Fruit fly (Drosophila melanogaster): Measurements from ENCODE around the gene mwh.

The mwh gene

DNA sequence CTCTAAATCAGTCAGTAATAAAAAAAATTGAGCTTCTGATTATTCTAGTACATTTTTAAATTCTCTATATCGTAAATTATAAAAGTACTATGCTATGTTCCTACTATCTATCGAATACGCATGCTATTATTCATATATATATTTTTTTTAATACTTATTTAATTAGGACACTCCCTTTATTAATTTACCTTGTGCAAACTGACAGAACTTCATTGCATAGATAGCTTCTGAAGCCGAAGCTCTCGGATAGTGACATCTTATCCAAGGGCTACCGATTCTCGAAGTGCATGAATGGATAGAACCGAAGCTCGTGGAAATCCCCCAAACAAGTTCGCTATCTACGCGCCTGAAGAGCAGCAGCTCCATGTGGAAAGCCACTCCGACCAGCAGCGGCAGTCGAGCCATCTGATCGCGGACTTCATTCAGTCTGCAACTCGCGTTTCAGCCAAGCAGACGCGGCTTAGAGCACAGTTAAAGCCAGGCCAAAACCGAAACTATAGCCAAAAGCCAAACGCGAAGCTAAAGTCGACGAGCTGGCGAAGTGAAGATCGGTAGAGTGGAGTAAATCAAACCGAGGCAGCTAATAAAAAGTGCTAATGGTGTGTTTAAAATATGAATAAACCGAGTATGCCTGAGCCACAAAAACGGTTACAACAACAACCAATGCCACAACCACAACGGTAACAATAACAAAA is at the start of gene mwh:
TSS of gene mwh (plus strand) at position 430 of the 695 bp plus-strand sequence.
- no peak for TF ChIP-seq CG8478 (optimal IDR thresholded peaks at IDR 0.05)

DNA sequence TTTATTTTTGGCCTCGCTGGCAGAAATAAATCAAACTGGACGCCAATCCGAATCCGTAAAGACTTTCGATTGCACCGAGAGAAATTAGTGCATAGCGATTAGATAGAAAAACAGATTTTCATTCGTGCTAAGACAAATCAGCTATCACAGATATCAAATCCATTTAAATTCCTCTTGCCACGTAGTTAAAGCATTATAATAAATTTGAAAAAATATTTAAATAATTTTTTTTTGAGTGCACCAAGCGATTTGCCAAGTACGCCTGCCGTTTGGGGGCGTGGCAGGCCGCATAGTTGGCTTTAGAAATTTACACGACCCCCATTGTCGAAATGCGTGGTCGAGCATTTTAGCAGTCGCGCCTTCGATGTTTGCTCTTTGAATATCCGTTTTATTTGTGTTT is 48.9 kb upstream of the mwh start:
- no peak for TF ChIP-seq CTCF (optimal IDR thresholded peaks at IDR 0.05)
- no peak for TF ChIP-seq CG8478 (optimal IDR thresholded peaks at IDR 0.05)

DNA sequence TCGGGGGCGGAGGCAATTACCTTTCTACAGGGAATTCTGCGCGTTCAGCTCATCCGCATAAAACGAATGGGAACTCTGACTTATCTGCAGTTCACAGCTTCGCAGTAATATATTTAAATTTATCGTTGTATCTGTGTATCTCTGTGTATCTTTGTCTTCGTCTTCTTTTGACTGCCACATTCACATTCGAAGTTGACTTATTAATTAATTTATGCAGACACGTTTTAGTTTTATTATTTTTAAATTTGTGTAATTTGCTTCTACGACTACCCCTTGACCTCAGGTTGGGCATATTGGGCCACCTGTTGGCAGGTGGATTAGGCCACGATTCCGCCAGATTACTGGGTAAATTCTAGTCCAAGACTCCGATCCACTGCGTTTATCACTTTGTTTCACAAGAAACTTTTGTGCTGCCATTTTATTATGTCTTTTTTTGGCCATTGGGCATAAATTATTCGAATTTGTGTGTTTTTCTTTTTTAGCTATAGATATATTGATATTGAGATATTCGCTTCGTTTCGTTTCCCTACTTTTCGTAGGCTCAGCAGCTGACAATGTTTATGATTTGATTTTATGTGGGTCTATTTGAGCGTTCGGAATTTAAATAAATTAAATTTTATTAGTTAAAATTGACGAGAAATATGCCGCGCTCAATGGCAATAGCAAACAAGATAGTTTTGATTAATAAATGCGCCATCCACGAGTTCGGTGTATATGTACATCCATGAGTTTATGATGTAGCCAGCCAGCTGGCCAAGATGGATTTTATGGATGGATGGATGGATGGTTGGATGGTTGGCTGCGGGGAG is 47.8 kb upstream of the mwh start:
- no peak for TF ChIP-seq CG8478 (optimal IDR thresholded peaks at IDR 0.05)
- no peak for TF ChIP-seq CTCF (optimal IDR thresholded peaks at IDR 0.05)

- no peak for TF ChIP-seq CG8478 (optimal IDR thresholded peaks at IDR 0.05)
- no peak for TF ChIP-seq CTCF (optimal IDR thresholded peaks at IDR 0.05)
Observed at dm6 chr3L:1165808-1166207, 34.8 kb upstream of the mwh start.

DNA sequence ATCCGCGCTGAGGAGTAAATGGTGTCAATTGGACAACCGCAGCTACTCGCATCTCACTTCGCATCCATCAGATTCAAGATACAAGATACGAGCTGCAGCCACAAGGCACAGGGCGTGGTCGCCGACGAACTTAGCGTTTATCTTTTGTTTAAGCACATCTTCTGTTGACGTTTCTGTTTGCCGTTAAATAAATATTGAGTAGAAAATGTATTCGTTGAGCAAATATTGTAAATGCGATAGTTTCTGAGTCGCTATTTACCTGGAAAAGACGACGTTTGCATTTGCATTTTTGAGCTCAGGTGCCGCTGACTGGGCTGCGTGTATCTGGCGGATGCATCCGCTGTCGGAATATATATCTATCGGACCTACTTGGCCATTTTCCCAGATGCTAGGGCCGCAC is 34.3 kb upstream of the mwh start:
- no peak for TF ChIP-seq CTCF (optimal IDR thresholded peaks at IDR 0.05)
- no peak for TF ChIP-seq CG8478 (optimal IDR thresholded peaks at IDR 0.05)

DNA sequence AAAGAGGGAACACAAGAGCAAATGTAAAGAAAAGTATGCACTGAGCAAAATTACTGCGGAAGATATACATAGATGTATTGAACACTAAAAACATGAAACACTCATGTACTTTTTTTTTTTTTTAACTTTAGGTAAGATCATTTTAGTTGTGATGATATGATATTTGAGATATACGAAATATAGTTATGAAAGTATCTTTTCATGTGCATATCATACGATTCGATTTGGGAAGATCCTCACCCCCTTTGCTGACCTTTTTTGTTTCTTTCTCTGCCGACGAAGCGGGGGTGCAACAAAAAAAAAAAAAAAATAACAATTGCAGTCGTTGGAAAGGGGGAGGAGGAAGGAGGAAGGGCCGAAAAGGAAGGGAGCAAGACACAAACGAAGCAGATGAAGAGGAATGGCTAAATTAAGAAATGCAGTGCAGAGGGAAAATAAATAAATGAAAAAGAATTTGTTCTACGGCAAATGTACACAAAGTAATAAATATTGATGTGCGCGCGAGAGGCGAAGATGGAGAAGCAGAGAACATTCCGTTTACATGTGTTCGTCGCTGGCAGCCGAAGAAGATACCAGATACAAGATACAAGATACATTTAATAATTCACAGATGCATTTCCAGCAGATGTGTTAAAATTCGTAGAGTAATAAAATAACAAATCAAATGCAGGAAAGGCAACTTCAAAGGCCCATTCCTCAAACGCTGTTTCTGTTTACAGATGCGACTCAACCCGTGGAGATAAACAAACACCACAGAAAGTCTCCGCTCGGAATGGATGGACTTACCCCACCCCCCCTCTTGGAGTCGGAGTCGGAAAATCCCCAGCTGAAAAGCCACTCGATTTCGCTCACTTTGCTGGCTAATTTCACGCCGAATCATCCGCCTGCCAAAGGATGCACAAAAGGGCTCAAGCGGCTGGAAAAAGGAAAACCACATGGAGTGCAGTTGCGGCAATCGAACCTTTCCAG is 33.4 kb upstream of the mwh start:
- TF ChIP-seq CG8478 (optimal IDR thresholded peaks at IDR 0.05) (no peak), CTCF (optimal IDR thresholded peaks at IDR 0.05) (no peak)

DNA sequence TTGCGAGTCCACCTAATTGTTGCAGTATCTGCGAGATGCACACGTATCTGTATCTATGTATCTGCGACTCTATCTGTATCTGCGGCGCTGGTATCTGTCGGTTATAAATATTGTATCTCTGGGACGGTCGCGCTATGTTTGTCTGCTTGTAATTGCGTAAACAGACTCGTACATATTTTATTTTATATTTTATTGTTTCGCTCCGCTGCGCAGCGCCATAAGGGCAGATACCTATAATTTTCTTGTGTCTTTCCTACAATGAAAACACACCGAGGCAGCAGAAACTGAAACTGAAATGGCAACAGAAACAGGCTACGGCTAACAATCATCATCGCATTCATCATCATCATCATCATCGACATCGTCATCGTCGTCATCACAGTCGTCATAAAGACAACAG is 32.1 kb upstream of the mwh start:
- TF ChIP-seq CG8478 (optimal IDR thresholded peaks at IDR 0.05), result no peak
- TF ChIP-seq CTCF (optimal IDR thresholded peaks at IDR 0.05), result no peak

dm6 chr3L:1169617-1170016 is 31.0 kb upstream of the mwh start:
- TF ChIP-seq CG8478 (optimal IDR thresholded peaks at IDR 0.05) (no peak), CTCF (optimal IDR thresholded peaks at IDR 0.05) (no peak)

- no peak for TF ChIP-seq CG8478 (optimal IDR thresholded peaks at IDR 0.05)
Observed at dm6 chr3L:1170611-1171010, 30.0 kb upstream of the mwh start.

- TF ChIP-seq CTCF (optimal IDR thresholded peaks at IDR 0.05) (no peak), CG8478 (optimal IDR thresholded peaks at IDR 0.05) (no peak)
Observed at dm6 chr3L:1172858-1173257, 27.7 kb upstream of the mwh start.

DNA sequence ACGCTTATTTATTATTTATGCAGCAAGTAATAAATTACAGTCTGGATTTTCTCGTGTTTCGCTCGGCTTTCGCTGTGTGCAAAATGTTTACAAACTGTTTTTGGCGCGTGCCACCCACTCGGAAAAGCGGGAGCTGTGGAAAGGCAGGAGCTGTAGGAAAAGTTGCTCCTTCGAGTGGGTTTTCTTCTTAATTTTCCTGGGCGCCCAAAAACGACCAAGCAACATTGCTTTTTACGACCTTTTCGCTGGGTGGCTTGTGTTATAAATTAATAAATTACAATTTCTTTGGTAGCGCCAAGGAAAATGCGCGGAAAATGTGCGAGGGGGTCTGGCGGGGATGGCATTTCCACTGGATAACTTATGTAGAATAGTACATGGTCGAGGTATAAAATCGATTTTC is 24.1 kb upstream of the mwh start:
- TF ChIP-seq CG8478 (optimal IDR thresholded peaks at IDR 0.05), result no peak
- no peak for TF ChIP-seq CTCF (optimal IDR thresholded peaks at IDR 0.05)

DNA sequence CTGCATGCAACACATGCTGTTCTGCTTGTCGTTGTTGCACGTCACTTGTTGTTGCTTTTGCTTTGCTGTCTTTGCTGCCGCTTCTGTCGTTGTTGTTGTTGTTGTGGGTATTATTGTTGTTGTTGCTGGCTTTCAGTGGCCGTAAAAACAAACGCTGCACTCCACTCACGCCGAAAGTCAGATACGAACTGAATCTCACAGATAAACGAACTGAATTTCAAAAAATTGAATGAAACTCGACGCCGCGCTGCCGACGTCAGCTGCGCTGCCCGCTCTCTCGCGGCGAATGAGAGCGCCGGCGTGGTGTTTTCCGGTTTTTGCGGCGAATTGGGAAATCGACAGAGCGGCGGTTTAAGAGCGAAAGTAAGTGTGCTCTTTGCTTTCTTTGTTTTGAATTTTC is 23.5 kb upstream of the mwh start, which contains the start of gene bab2:
TSS of gene bab2 (minus strand) at position 192 of the 400 bp plus-strand sequence.
- TF ChIP-seq CTCF (optimal IDR thresholded peaks at IDR 0.05) (no peak), CG8478 (optimal IDR thresholded peaks at IDR 0.05) (no peak)

DNA sequence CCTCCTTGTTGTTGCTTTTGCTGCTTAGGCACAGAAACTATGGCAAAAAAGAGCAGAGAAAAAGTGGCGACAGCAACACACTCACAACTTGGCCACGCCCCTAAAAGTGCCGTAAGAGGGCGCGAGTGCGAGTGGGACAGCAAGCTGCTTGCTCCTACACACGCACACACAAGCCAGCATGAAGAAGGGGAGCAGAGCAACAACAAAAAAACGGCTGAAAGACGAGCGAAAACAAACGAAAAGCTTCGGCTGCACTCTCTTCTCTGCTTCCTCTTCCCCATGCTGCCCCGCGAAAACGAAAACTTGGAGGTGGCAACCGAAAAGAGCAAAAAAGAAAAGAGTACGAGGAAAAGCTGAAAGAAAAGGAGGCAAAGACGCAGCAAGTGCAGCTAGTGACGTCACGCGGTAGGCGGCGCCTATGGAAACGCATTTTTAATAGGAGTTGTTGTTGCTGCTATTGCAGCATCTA is 22.4 kb upstream of the mwh start:
- TF ChIP-seq CTCF (optimal IDR thresholded peaks at IDR 0.05) (no peak), CG8478 (optimal IDR thresholded peaks at IDR 0.05) (peak; percentile 79)

- TF ChIP-seq CG8478 (optimal IDR thresholded peaks at IDR 0.05), result no peak
- no peak for TF ChIP-seq CTCF (optimal IDR thresholded peaks at IDR 0.05)
Observed at dm6 chr3L:1183467-1183866, 17.1 kb upstream of the mwh start.
